Fruit fly (Drosophila melanogaster) whole organism, adult: ENCODE measurements around the gene Orct.

Experiments used
- CG11617 ChIP-seq: fragments of 200-800 bp; sonication (Bioruptor generic); optimal IDR thresholded peaks from 2 replicates; lab custom pipeline; 2017; ENCODE audit warnings: mild to moderate bottlenecking, missing biosample characterization, missing genetic modification reagents, missing genetic modification characterization
- CG12768 ChIP-seq: fragments of 200-800 bp; sonication (Bioruptor generic); optimal IDR thresholded peaks from 2 replicates; lab custom pipeline; 2017; ENCODE audit warnings: missing biosample characterization, missing genetic modification characterization, mild to moderate bottlenecking, moderate library complexity, missing genetic modification reagents
- CG14711 ChIP-seq: fragments of 200-800 bp; sonication (Bioruptor generic); optimal IDR thresholded peaks from 2 replicates; lab custom pipeline; 2018; ENCODE audit warnings: missing biosample characterization, mild to moderate bottlenecking, missing genetic modification characterization, moderate library complexity
- CG1620 ChIP-seq: fragments of 200-800 bp; sonication (Bioruptor generic); optimal IDR thresholded peaks from 2 replicates; lab custom pipeline; 2016; ENCODE audit warnings: missing biosample characterization, missing genetic modification characterization
- CG33017 ChIP-seq: fragments of 200-800 bp; sonication (Bioruptor generic); optimal IDR thresholded peaks from 2 replicates; lab custom pipeline; 2018; ENCODE audit warnings: missing biosample characterization, mild to moderate bottlenecking, missing genetic modification characterization, moderate library complexity
- CG5204 ChIP-seq: fragments of 200-800 bp; sonication (Bioruptor generic); optimal IDR thresholded peaks from 2 replicates; lab custom pipeline; 2016; ENCODE audit warnings: missing biosample characterization, missing genetic modification characterization
- CG7045 ChIP-seq: fragments of 200-800 bp; sonication (Bioruptor generic); optimal IDR thresholded peaks from 2 replicates; lab custom pipeline; 2017; ENCODE audit warnings: missing biosample characterization, mild to moderate bottlenecking, missing genetic modification characterization
- CG7101 ChIP-seq: fragments of 200-800 bp; sonication (Bioruptor generic); optimal IDR thresholded peaks from 2 replicates; lab custom pipeline; 2018; ENCODE audit warnings: missing biosample characterization, mild to moderate bottlenecking, missing genetic modification characterization, moderate library complexity
- Clk ChIP-seq: fragments of 200-800 bp; sonication (Bioruptor generic); optimal IDR thresholded peaks from 2 replicates; lab custom pipeline; 2017; ENCODE audit warnings: missing biosample characterization, missing genetic modification characterization
- Crg-1 ChIP-seq: fragments of 200-800 bp; sonication (Bioruptor generic); optimal IDR thresholded peaks from 2 replicates; lab custom pipeline; 2016; ENCODE audit warnings: missing biosample characterization, missing genetic modification characterization
- Hr96 ChIP-seq: fragments of 200-800 bp; sonication (Bioruptor generic); optimal IDR thresholded peaks from 2 replicates; lab custom pipeline; 2016; ENCODE audit warnings: missing biosample characterization, missing genetic modification characterization
- Mnt ChIP-seq: fragments of 200-800 bp; sonication (Bioruptor generic); optimal IDR thresholded peaks from 2 replicates; lab custom pipeline; 2016; ENCODE audit warnings: missing biosample characterization, mild to moderate bottlenecking, missing genetic modification characterization
- bab1 ChIP-seq: fragments of 200-800 bp; sonication (Bioruptor generic); optimal IDR thresholded peaks from 3 replicates; lab custom pipeline; 2019; ENCODE audit warnings: missing biosample characterization, mild to moderate bottlenecking, missing genetic modification characterization, moderate library complexity
- cic ChIP-seq: fragments of 200-800 bp; sonication (Bioruptor generic); optimal IDR thresholded peaks from 2 replicates; lab custom pipeline; 2017; ENCODE audit warnings: missing biosample characterization, mild to moderate bottlenecking, missing genetic modification characterization, moderate library complexity
- cnc ChIP-seq, 2 experiments: fragments of >200 bp; optimal IDR thresholded peaks; 2 replicates each; lab custom pipeline; 2017
- kay ChIP-seq: fragments of 200-800 bp; sonication (Bioruptor generic); peaks from one replicate; lab custom pipeline; 2016; ENCODE audit warnings: missing biosample characterization, missing genetic modification characterization, borderline replicate concordance
- ovo ChIP-seq: fragments of 200-800 bp; sonication (Bioruptor generic); optimal IDR thresholded peaks from 2 replicates; lab custom pipeline; 2016; ENCODE audit warnings: missing biosample characterization, missing genetic modification characterization
- pad ChIP-seq: fragments of 200-800 bp; sonication (Bioruptor generic); optimal IDR thresholded peaks from 3 replicates; lab custom pipeline; 2017; ENCODE audit warnings: missing biosample characterization, missing genetic modification characterization, mild to moderate bottlenecking, moderate library complexity, missing genetic modification reagents
- tj ChIP-seq: fragments of 200-800 bp; sonication (Bioruptor generic); optimal IDR thresholded peaks from 3 replicates; lab custom pipeline; 2017; ENCODE audit warnings: missing biosample characterization, mild to moderate bottlenecking, missing genetic modification characterization, moderate library complexity
- toe ChIP-seq: fragments of 200-800 bp; sonication (Bioruptor generic); optimal IDR thresholded peaks from 2 replicates; lab custom pipeline; 2016; ENCODE audit warnings: missing biosample characterization, missing genetic modification characterization

Gene Orct

dm6 chr3R:24294299-24294698, 18.2 kb downstream of the Orct start, which contains the start of gene CG5715:
TSS of gene CG5715 (minus strand) at chr3R:24294399.
- TF ChIP-seq CG11617 (GFP tag; lab: Kevin White, UChicago) (no peak), bab1 (GFP tag; lab: Kevin White, UChicago) (no peak), Hr96 (GFP tag; lab: Kevin White, UChicago) (no peak), toe (GFP tag; lab: Kevin White, UChicago) (no peak), kay (GFP tag; lab: Kevin White, UChicago) (no peak), cic (GFP tag; lab: Kevin White, UChicago) (no peak), CG7045 (GFP tag; lab: Kevin White, UChicago) (no peak), cnc (optimal IDR thresholded peaks at IDR 0.05; lab: Kevin White, UChicago) (no peak), CG14711 (no peak), CG5204 (GFP tag; lab: Kevin White, UChicago) (no peak)

dm6 chr3R:24294784-24295555, 18.9 kb downstream of the Orct start, which contains the start of gene crb:
TSS of gene crb (plus strand) at chr3R:24295078.
- TF ChIP-seq pad (GFP tag; lab: Kevin White, UChicago) (peak; percentile 34), CG33017 (tag; lab: Kevin White, UChicago) (peak; percentile 24), toe (GFP tag; lab: Kevin White, UChicago) (peak; percentile 41), Mnt (GFP tag; lab: Kevin White, UChicago) (peak; percentile 66), Clk (no peak), Crg-1 (GFP tag; lab: Kevin White, UChicago) (peak; percentile 55), ovo (GFP tag; lab: Kevin White, UChicago) (peak; percentile 63), CG7101 (tag; lab: Kevin White, UChicago) (peak; percentile 57), cnc (optimal IDR thresholded peaks at IDR 0.05; lab: Kevin White, UChicago) (no peak), CG11617 (GFP tag; lab: Kevin White, UChicago) (peak; percentile 16), CG7045 (GFP tag; lab: Kevin White, UChicago) (no peak), cic (GFP tag; lab: Kevin White, UChicago) (peak; percentile 62), kay (GFP tag; lab: Kevin White, UChicago) (no peak), CG5204 (GFP tag; lab: Kevin White, UChicago) (no peak), CG14711 (peak; percentile 4), Hr96 (GFP tag; lab: Kevin White, UChicago) (peak; percentile 56), bab1 (GFP tag; lab: Kevin White, UChicago) (peak; percentile 75), tj (GFP tag; lab: Kevin White, UChicago) (no peak), CG12768 (GFP tag; lab: Kevin White, UChicago) (no peak), CG1620 (GFP tag; lab: Kevin White, UChicago) (peak; percentile 71)

DNA sequence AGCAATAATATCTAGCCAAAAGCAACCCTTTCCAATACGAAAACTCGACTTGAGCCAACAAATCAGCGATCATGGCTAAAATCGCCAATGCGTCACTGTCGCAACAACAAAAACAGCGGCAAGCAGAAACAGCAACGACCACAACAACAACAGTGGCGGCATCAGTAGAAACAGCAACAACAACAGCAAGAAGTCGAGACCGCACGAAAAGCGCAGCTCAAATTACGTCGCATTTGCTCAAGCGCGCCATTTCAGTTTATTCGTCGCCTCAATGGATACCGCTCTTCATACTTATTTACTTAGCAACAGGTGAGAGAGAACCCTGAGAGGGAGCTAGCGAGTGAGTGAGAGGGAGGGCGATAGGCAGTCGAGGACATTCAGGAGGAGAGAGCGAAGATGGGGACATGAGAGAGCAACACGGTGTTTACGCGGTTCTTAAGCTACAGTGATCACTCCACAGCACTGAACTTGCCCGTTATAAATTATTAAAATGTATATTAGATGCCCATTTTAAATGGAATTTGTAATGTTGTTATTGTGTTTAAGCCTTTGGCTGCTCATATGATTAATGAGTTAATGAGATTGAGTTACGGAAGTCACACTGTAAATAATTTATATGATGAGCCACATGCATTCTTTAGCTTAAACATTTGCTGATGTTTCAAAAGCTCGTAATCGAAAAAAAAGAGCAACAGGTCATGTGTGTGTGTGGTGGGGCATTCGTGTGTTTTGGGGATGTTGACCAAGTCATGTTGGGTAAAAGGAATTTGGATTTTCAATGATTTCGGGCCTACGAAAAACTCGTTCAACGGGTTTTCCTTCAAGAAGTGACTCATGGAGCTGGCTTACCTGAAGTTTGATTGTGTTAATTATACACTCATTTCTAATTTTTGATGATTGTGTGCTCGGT, 19.8 kb downstream of the Orct start:
- TF ChIP-seq pad (GFP tag; lab: Kevin White, UChicago): peak; percentile 9
- TF ChIP-seq CG33017 (tag; lab: Kevin White, UChicago): peak; percentile 85
- peak; percentile 50 for TF ChIP-seq Mnt (GFP tag; lab: Kevin White, UChicago)
- no peak for TF ChIP-seq cic (GFP tag; lab: Kevin White, UChicago)
- TF ChIP-seq Hr96 (GFP tag; lab: Kevin White, UChicago): peak; percentile 66
- TF ChIP-seq bab1 (GFP tag; lab: Kevin White, UChicago): peak; percentile 95
- peak; percentile 93 for TF ChIP-seq tj (GFP tag; lab: Kevin White, UChicago)
- no peak for TF ChIP-seq Clk
- TF ChIP-seq CG12768 (GFP tag; lab: Kevin White, UChicago): peak; percentile 50
- no peak for TF ChIP-seq cnc (optimal IDR thresholded peaks at IDR 0.05; lab: Kevin White, UChicago)
- TF ChIP-seq CG14711: peak; percentile 85
- peak; percentile 92 for TF ChIP-seq CG7101 (tag; lab: Kevin White, UChicago)
- peak; percentile 80 for TF ChIP-seq Crg-1 (GFP tag; lab: Kevin White, UChicago)
- peak; percentile 90 for TF ChIP-seq kay (GFP tag; lab: Kevin White, UChicago)
- peak; percentile 43 for TF ChIP-seq CG7045 (GFP tag; lab: Kevin White, UChicago)
- peak; percentile 87 for TF ChIP-seq CG1620 (GFP tag; lab: Kevin White, UChicago)
- peak; percentile 5 for TF ChIP-seq CG5204 (GFP tag; lab: Kevin White, UChicago)
- peak; percentile 12 for TF ChIP-seq toe (GFP tag; lab: Kevin White, UChicago)
- TF ChIP-seq ovo (GFP tag; lab: Kevin White, UChicago): peak; percentile 24
- TF ChIP-seq CG11617 (GFP tag; lab: Kevin White, UChicago): peak; percentile 57

- TF ChIP-seq cic (GFP tag; lab: Kevin White, UChicago) (peak; percentile 64), kay (GFP tag; lab: Kevin White, UChicago) (peak; percentile 89), Hr96 (GFP tag; lab: Kevin White, UChicago) (no peak)
These were observed 20.9 kb downstream of the Orct start for dm6 chr3R:24296913-24297312.
